Worm (Caenorhabditis elegans) whole organism, L1 larva: ENCODE results near the gene F09E10.7.

Experiments used
- ama-1 ChIP-seq: fragments of 150-350 bp; optimal IDR thresholded peaks from 2 replicates; lab custom pipeline; 2014
- ceh-8 ChIP-seq: fragments of 200-800 bp; sonication (Bioruptor generic); optimal IDR thresholded peaks from 2 replicates; lab custom pipeline; 2018; ENCODE audit warnings: mild to moderate bottlenecking, missing genetic modification characterization, moderate library complexity, missing compliant biosample characterization
- fkh-10 ChIP-seq: sonication (generic microtip); optimal IDR thresholded peaks from 2 replicates; lab custom pipeline; 2017; ENCODE audit warnings: missing biosample characterization, missing genetic modification reagents, missing genetic modification characterization
- nhr-237 ChIP-seq: fragments of 150-350 bp; optimal IDR thresholded peaks from 2 replicates; lab custom pipeline; 2014; ENCODE audit warnings: missing biosample characterization, missing genetic modification characterization
- nhr-76 ChIP-seq: sonication (generic microtip); optimal IDR thresholded peaks from 2 replicates; lab custom pipeline; 2017; ENCODE audit warnings: missing biosample characterization, missing genetic modification characterization

DNA sequence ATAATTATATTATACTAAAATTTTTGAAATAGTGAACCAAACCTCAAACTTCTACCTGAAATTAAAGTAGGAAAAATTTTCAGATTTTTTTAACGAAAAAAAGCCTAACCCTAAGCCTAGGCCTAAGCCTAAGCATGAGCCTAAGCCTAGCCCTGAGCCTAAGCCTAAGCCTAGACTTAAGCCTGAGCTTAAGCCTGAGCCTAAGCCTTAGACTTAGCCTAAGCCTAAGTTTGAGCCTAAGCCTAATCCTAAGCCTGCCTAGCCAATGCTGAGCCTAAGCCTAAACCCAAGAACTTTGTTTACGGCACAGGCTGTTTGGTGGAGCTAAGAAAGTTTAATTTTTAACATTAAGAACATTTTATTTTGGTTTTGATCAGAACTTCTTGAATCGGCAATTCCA lies 5.7 kb downstream of the F09E10.7 start:
- TF ChIP-seq ama-1 (lab: Kevin White, UChicago) (no peak), ceh-8 (GFP tag; lab: Kevin White, UChicago) (no peak), nhr-237 (tag; lab: Kevin White, UChicago) (no peak), fkh-10 (GFP tag; lab: Kevin White, UChicago) (no peak), nhr-76 (tag; lab: Kevin White, UChicago) (no peak)
